Fruit fly (Drosophila melanogaster) whole organism: Measurements from ENCODE around the gene PIP82.

ENCODE experiments used
- CG8478 ChIP-seq: fragments of >200 bp; optimal IDR thresholded peaks from 2 replicates; lab custom pipeline; 2018; ENCODE audit warnings: inconsistent platforms
- Dll ChIP-seq: fragments of >200 bp; optimal IDR thresholded peaks from 2 replicates; lab custom pipeline; 2017
- pan ChIP-seq: fragments of >200 bp; optimal IDR thresholded peaks from 2 replicates; lab custom pipeline; 2017
- psq ChIP-seq: fragments of >200 bp; optimal IDR thresholded peaks from 2 replicates; lab custom pipeline; 2017
- usp ChIP-seq: fragments of >200 bp; optimal IDR thresholded peaks from 2 replicates; lab custom pipeline; 2017; ENCODE audit warnings: missing biosample characterization, missing genetic modification characterization, mixed read lengths

- TF ChIP-seq psq (lab: Kevin White, UChicago), result no peak
- TF ChIP-seq Dll (lab: Kevin White, UChicago), result peak; percentile 54
- no peak for TF ChIP-seq usp
- no peak for TF ChIP-seq pan (lab: Kevin White, UChicago)
- TF ChIP-seq CG8478, result peak; percentile 46
Measured at dm6 chrX:8561404-8562397, 32.2 kb upstream of the PIP82 start.
